Worm (Caenorhabditis elegans): ENCODE data around the gene msp-58.

DNA sequence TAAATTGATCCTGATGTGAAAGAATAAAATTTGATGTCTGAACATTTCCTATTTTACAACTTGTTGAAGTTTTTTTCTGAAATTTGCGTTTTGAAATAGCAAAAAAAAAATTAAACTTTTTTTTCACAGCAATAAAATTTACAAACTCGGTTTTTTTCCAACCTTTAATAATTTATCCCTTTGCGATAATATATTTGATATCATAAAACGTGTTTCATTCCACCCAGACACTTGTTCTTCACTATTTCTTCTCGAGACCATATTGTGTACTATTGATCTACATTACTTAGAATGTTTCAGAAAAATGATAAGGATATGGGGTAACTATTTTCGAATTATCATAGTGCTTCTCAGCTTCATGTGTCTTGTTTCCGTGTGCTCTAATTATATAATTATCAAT lies 17.8 kb downstream of the msp-58 start, which contains the start of gene Y4C6B.4:
- TF ChIP-seq ama-1 (optimal IDR thresholded peaks at IDR 0.05), result no peak
- no peak for TF ChIP-seq flt-1 (GFP tag; IDR thresholded peaks at IDR 0.05)
- TF ChIP-seq hmg-4 (GFP tag; optimal IDR thresholded peaks at IDR 0.05), result no peak
- no peak for TF ChIP-seq hnd-1 (tag; optimal IDR thresholded peaks at IDR 0.05)
- no peak for TF ChIP-seq F13C5.2 (tag; optimal IDR thresholded peaks at IDR 0.05)
- no peak for TF ChIP-seq ceh-13 (GFP tag; optimal IDR thresholded peaks at IDR 0.05)
- no peak for TF ChIP-seq hmbx-1 (tag; optimal IDR thresholded peaks at IDR 0.05)
- no peak for TF ChIP-seq B0310.2 (tag; optimal IDR thresholded peaks at IDR 0.05)

Measured in whole organism, early embryonic.